Worm (Caenorhabditis elegans): ENCODE measurements around the gene M01G5.1.

M01G5.1 gene

ce11 chrIII:1495863-1496445 lies at the start of gene M01G5.1, which contains the start of gene ave-1:
Gene M01G5.1 (plus strand): TSS chrIII:1496401.
Gene ave-1 (minus strand): TSS chrIII:1495975.
- TF ChIP-seq ama-1 (optimal IDR thresholded peaks at IDR 0.05) (no peak), ztf-11 (tag; optimal IDR thresholded peaks at IDR 0.05) (no peak), lin-13 (GFP tag; optimal IDR thresholded peaks at IDR 0.05) (peak; percentile 30), lsy-2 (tag; optimal IDR thresholded peaks at IDR 0.05) (peak in 1 of 2 experiments; percentile 72), unc-55 (GFP tag; optimal IDR thresholded peaks at IDR 0.05) (peak; percentile 58), C34F6.9 (tag; optimal IDR thresholded peaks at IDR 0.05) (peak; percentile 63), crh-2 (tag; optimal IDR thresholded peaks at IDR 0.05) (no peak), nhr-10 (tag; optimal IDR thresholded peaks at IDR 0.05) (no peak), aly-2 (tag; optimal IDR thresholded peaks at IDR 0.05) (no peak), gmeb-1 (tag; optimal IDR thresholded peaks at IDR 0.05) (peak; percentile 17)

- TF ChIP-seq ztf-4 (tag; optimal IDR thresholded peaks at IDR 0.05), result no peak
- no peak for TF ChIP-seq elt-1 (tag; optimal IDR thresholded peaks at IDR 0.05)
- TF ChIP-seq ceh-82 (tag; optimal IDR thresholded peaks at IDR 0.05), result no peak
- TF ChIP-seq unc-55 (GFP tag; optimal IDR thresholded peaks at IDR 0.05), result no peak
- no peak for TF ChIP-seq sma-3 (GFP tag; optimal IDR thresholded peaks at IDR 0.05)
- TF ChIP-seq nhr-10 (tag; optimal IDR thresholded peaks at IDR 0.05), result no peak
- no peak for TF ChIP-seq nhr-12 (tag; optimal IDR thresholded peaks at IDR 0.05)
- TF ChIP-seq nhr-25 (tag; optimal IDR thresholded peaks at IDR 0.05), result no peak
- no peak for TF ChIP-seq lin-11 (tag; optimal IDR thresholded peaks at IDR 0.05)
- no peak for TF ChIP-seq mbf-1 (tag; optimal IDR thresholded peaks at IDR 0.05)
- TF ChIP-seq nhr-237 (tag; optimal IDR thresholded peaks at IDR 0.05), result no peak
- TF ChIP-seq zag-1 (tag; optimal IDR thresholded peaks at IDR 0.05), result no peak
- TF ChIP-seq nhr-23 (tag; optimal IDR thresholded peaks at IDR 0.05), result no peak
- no peak for TF ChIP-seq sem-4 (tag; optimal IDR thresholded peaks at IDR 0.05)
- no peak for TF ChIP-seq nhr-129 (tag; optimal IDR thresholded peaks at IDR 0.05)
- no peak for TF ChIP-seq ama-1 (optimal IDR thresholded peaks at IDR 0.05)
- TF ChIP-seq lin-13 (GFP tag; optimal IDR thresholded peaks at IDR 0.05), result no peak
- no peak for TF ChIP-seq F13H6.1 (tag; optimal IDR thresholded peaks at IDR 0.05)
- TF ChIP-seq sma-9 (GFP tag; optimal IDR thresholded peaks at IDR 0.05), result no peak
- TF ChIP-seq sma-9 (tag; optimal IDR thresholded peaks at IDR 0.05), result no peak
- no peak for TF ChIP-seq dmd-4 (tag; optimal IDR thresholded peaks at IDR 0.05)
Measured at ce11 chrIII:1446747-1447146, 49.5 kb upstream of the M01G5.1 start.

ce11 chrIII:1455674-1456073 lies 40.5 kb upstream of the M01G5.1 start, which contains the start of gene Y82E9BR.17:
Gene Y82E9BR.17 (minus strand): TSS chrIII:1455774.
- TF ChIP-seq C34F6.9 (tag; optimal IDR thresholded peaks at IDR 0.05) (no peak), snpc-4 (tag; optimal IDR thresholded peaks at IDR 0.05) (no peak), ztf-11 (tag; optimal IDR thresholded peaks at IDR 0.05) (no peak), unc-39 (tag; optimal IDR thresholded peaks at IDR 0.05) (no peak), nhr-129 (tag; optimal IDR thresholded peaks at IDR 0.05) (no peak), peb-1 (tag; optimal IDR thresholded peaks at IDR 0.05) (no peak), nhr-10 (tag; optimal IDR thresholded peaks at IDR 0.05) (no peak), lin-13 (GFP tag; optimal IDR thresholded peaks at IDR 0.05) (no peak), crh-2 (tag; optimal IDR thresholded peaks at IDR 0.05) (no peak), ZK546.5 (tag; optimal IDR thresholded peaks at IDR 0.05) (no peak), nhr-237 (tag; optimal IDR thresholded peaks at IDR 0.05) (no peak)

- TF ChIP-seq mab-5 (tag; optimal IDR thresholded peaks at IDR 0.05), result no peak
- TF ChIP-seq sma-3 (GFP tag; optimal IDR thresholded peaks at IDR 0.05), result no peak
- TF ChIP-seq ceh-82 (tag; optimal IDR thresholded peaks at IDR 0.05), result no peak
- TF ChIP-seq unc-39 (tag; optimal IDR thresholded peaks at IDR 0.05), result no peak
- TF ChIP-seq unc-62 (GFP tag; optimal IDR thresholded peaks at IDR 0.05), result no peak
- TF ChIP-seq aly-2 (tag; optimal IDR thresholded peaks at IDR 0.05), result no peak
- TF ChIP-seq nhr-10 (tag; optimal IDR thresholded peaks at IDR 0.05), result no peak
- TF ChIP-seq nhr-23 (tag; optimal IDR thresholded peaks at IDR 0.05), result no peak
- TF ChIP-seq lin-13 (GFP tag; optimal IDR thresholded peaks at IDR 0.05), result no peak
- no peak for TF ChIP-seq F13H6.1 (tag; optimal IDR thresholded peaks at IDR 0.05)
- no peak for TF ChIP-seq lin-11 (tag; optimal IDR thresholded peaks at IDR 0.05)
- no peak for TF ChIP-seq zag-1 (tag; optimal IDR thresholded peaks at IDR 0.05)
- no peak for TF ChIP-seq nhr-129 (tag; optimal IDR thresholded peaks at IDR 0.05)
- no peak for TF ChIP-seq nhr-25 (tag; optimal IDR thresholded peaks at IDR 0.05)
- no peak for TF ChIP-seq snpc-4 (tag; optimal IDR thresholded peaks at IDR 0.05)
- TF ChIP-seq alr-1 (tag; optimal IDR thresholded peaks at IDR 0.05), result no peak
Measured at ce11 chrIII:1456859-1457258, 39.3 kb upstream of the M01G5.1 start.

Data from whole organism, L2 larva.